Worm (Caenorhabditis elegans): Measurements from ENCODE around the gene F53A9.7.

- TF ChIP-seq skn-1 (tag; optimal IDR thresholded peaks at IDR 0.05) (no peak), unc-39 (tag; optimal IDR thresholded peaks at IDR 0.05) (no peak), ama-1 (optimal IDR thresholded peaks at IDR 0.05) (no peak), zag-1 (tag; optimal IDR thresholded peaks at IDR 0.05) (no peak)
These were observed 3.9 kb upstream of the F53A9.7 start, which contains the start of gene F53A9.9 for ce11 chrX:8720658-8721057.
